Worm (Caenorhabditis elegans): Measurements from ENCODE around the gene K10D11.2.

The K10D11.2 gene

ce11 chrIV:12999087-12999486, 20.3 kb downstream of the K10D11.2 start:
- TF ChIP-seq che-1 (tag; optimal IDR thresholded peaks at IDR 0.05), result no peak
- no peak for TF ChIP-seq ceh-45 (GFP tag; IDR thresholded peaks at IDR 0.05)
- TF ChIP-seq ceh-2 (tag; optimal IDR thresholded peaks at IDR 0.05), result peak; percentile 30
- no peak for TF ChIP-seq F13H6.1 (tag; optimal IDR thresholded peaks at IDR 0.05)
- no peak for TF ChIP-seq ceh-18 (tag; optimal IDR thresholded peaks at IDR 0.05)
- TF ChIP-seq unc-55 (GFP tag; optimal IDR thresholded peaks at IDR 0.05), result no peak
- TF ChIP-seq K09A11.1 (tag; optimal IDR thresholded peaks at IDR 0.05; ENCODE audit: insufficient read depth), result no peak
- TF ChIP-seq tbx-7 (tag; optimal IDR thresholded peaks at IDR 0.05), result no peak
- no peak for TF ChIP-seq npax-4 (tag; optimal IDR thresholded peaks at IDR 0.05)
- no peak for TF ChIP-seq ets-4 (tag; optimal IDR thresholded peaks at IDR 0.05)
- peak; percentile 17 for TF ChIP-seq pax-1 (tag; optimal IDR thresholded peaks at IDR 0.05)
- TF ChIP-seq zip-5 (tag; optimal IDR thresholded peaks at IDR 0.05), result no peak
- TF ChIP-seq ceh-31 (tag; optimal IDR thresholded peaks at IDR 0.05), result no peak
- no peak for TF ChIP-seq mec-3 (tag; optimal IDR thresholded peaks at IDR 0.05; ENCODE audit: borderline replicate concordance)
- no peak for TF ChIP-seq tbx-2 (tag; optimal IDR thresholded peaks at IDR 0.05)
- no peak for TF ChIP-seq unc-42 (tag; optimal IDR thresholded peaks at IDR 0.05)
- TF ChIP-seq pat-9 (tag; optimal IDR thresholded peaks at IDR 0.05), result no peak
- TF ChIP-seq T23F11.4 (GFP tag; optimal IDR thresholded peaks at IDR 0.05), result no peak
- TF ChIP-seq ceh-22 (tag; optimal IDR thresholded peaks at IDR 0.05), result peak; percentile 63
- TF ChIP-seq C38D4.7 (GFP tag; optimal IDR thresholded peaks at IDR 0.05), result no peak

- TF ChIP-seq hlh-8 (tag; optimal IDR thresholded peaks at IDR 0.05), result no peak
- TF ChIP-seq sox-4 (tag; optimal IDR thresholded peaks at IDR 0.05), result no peak
- peak; percentile 53 for TF ChIP-seq elt-2 (tag; optimal IDR thresholded peaks at IDR 0.05)
Measured at ce11 chrIV:13008405-13009208, 29.8 kb downstream of the K10D11.2 start, which contains the start of gene mbk-2. Gene mbk-2, plus strand, starts transcription at chrIV:13009158.

ce11 chrIV:13009507-13009906, 30.7 kb downstream of the K10D11.2 start:
- TF ChIP-seq C08G9.2 (tag; optimal IDR thresholded peaks at IDR 0.05) (no peak), hlh-8 (tag; optimal IDR thresholded peaks at IDR 0.05) (no peak), zip-5 (tag; optimal IDR thresholded peaks at IDR 0.05) (no peak)

- TF ChIP-seq rnt-1 (tag; optimal IDR thresholded peaks at IDR 0.05) (no peak), ceh-31 (tag; optimal IDR thresholded peaks at IDR 0.05) (peak; percentile 67), pros-1 (tag; optimal IDR thresholded peaks at IDR 0.05) (peak; percentile 37), hlh-15 (tag; optimal IDR thresholded peaks at IDR 0.05) (no peak), elt-2 (tag; optimal IDR thresholded peaks at IDR 0.05) (no peak), pax-1 (tag; optimal IDR thresholded peaks at IDR 0.05) (no peak)
Measured at ce11 chrIV:13013231-13013630, 34.4 kb downstream of the K10D11.2 start.

ce11 chrIV:13013711-13014341, 35.0 kb downstream of the K10D11.2 start:
- no peak for TF ChIP-seq tbx-7 (tag; optimal IDR thresholded peaks at IDR 0.05)
- TF ChIP-seq fkh-6 (tag; optimal IDR thresholded peaks at IDR 0.05), result no peak
- TF ChIP-seq elt-4 (tag; optimal IDR thresholded peaks at IDR 0.05), result no peak
- no peak for TF ChIP-seq fax-1 (tag; optimal IDR thresholded peaks at IDR 0.05)

ce11 chrIV:13015801-13016404, 37.1 kb downstream of the K10D11.2 start:
- TF ChIP-seq ceh-31 (tag; optimal IDR thresholded peaks at IDR 0.05) (peak; percentile 27), fax-1 (tag; optimal IDR thresholded peaks at IDR 0.05) (no peak), ets-4 (tag; optimal IDR thresholded peaks at IDR 0.05) (no peak), hlh-8 (tag; optimal IDR thresholded peaks at IDR 0.05) (peak; percentile 6), ceh-48 (tag; optimal IDR thresholded peaks at IDR 0.05) (no peak), F13H6.1 (tag; optimal IDR thresholded peaks at IDR 0.05) (no peak), unc-55 (GFP tag; optimal IDR thresholded peaks at IDR 0.05) (peak; percentile 79), unc-42 (tag; optimal IDR thresholded peaks at IDR 0.05) (peak; percentile 56), ceh-19 (GFP tag; optimal IDR thresholded peaks at IDR 0.05) (peak; percentile 5), tbx-2 (tag; optimal IDR thresholded peaks at IDR 0.05) (peak; percentile 35)
